Worm (Caenorhabditis elegans): ENCODE results near the gene C52B9.19.
A peak's percentile ranks its signal among the peaks of the same experiment; 100 is the strongest.

The C52B9.19 gene

ce11 chrX:4282380-4282779 lies at the start of gene C52B9.19:
C52B9.19 (plus strand) TSS chrX:4282555.
- TF ChIP-seq nhr-76 (tag; optimal IDR thresholded peaks at IDR 0.05) (no peak), ham-2 (GFP tag; optimal IDR thresholded peaks at IDR 0.05) (no peak), ceh-39 (tag; optimal IDR thresholded peaks at IDR 0.05) (no peak), ceh-43 (GFP tag; optimal IDR thresholded peaks at IDR 0.05) (no peak), drap-1 (GFP tag; optimal IDR thresholded peaks at IDR 0.05) (no peak), unc-120 (tag; optimal IDR thresholded peaks at IDR 0.05; ENCODE audit: poor library complexity, severe bottlenecking) (no peak), nhr-2 (tag; optimal IDR thresholded peaks at IDR 0.05) (no peak), tbx-8 (GFP tag; optimal IDR thresholded peaks at IDR 0.05) (no peak), mep-1 (tag; optimal IDR thresholded peaks at IDR 0.05) (no peak), pha-4 (tag; optimal IDR thresholded peaks at IDR 0.05) (no peak), sptf-1 (tag; optimal IDR thresholded peaks at IDR 0.05) (no peak), ces-1 (GFP tag; optimal IDR thresholded peaks at IDR 0.05) (no peak)

DNA sequence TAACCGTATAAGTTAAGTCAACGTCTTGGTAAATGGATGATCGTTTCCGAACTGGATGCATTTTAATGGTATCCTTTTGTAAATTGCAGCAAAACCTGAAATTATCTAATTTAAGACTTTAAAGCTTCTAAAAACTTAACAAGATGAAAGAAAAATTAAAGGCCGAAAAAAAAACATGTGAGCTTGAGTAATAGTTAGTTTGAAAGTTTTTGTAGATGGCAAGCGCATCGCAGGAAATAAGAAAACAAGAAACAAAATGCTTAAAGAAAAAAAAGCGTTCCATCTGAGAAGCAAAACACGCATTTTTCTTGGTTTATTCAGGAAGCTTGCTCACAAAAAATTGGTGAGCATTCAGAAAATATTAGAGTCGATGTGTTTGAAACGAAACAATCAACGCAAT lies 46.6 kb upstream of the C52B9.19 start, which contains the start of gene rab-37:
rab-37 (minus strand) TSS at position 101 of the 400 bp plus-strand sequence.
- TF ChIP-seq lin-32 (GFP tag; optimal IDR thresholded peaks at IDR 0.05) (no peak), mep-1 (tag; optimal IDR thresholded peaks at IDR 0.05) (no peak), pha-4 (tag; optimal IDR thresholded peaks at IDR 0.05) (no peak), nhr-28 (tag; optimal IDR thresholded peaks at IDR 0.05) (no peak), ztf-11 (tag; optimal IDR thresholded peaks at IDR 0.05) (no peak), nhr-2 (tag; optimal IDR thresholded peaks at IDR 0.05) (no peak), zip-8 (tag; optimal IDR thresholded peaks at IDR 0.05) (no peak)

- no peak for TF ChIP-seq nhr-237 (tag; optimal IDR thresholded peaks at IDR 0.05)
- no peak for TF ChIP-seq elt-1 (tag; optimal IDR thresholded peaks at IDR 0.05; ENCODE audit: borderline replicate concordance, insufficient read depth)
- TF ChIP-seq ces-1 (GFP tag; optimal IDR thresholded peaks at IDR 0.05): peak; percentile 80
- no peak for TF ChIP-seq nhr-76 (tag; optimal IDR thresholded peaks at IDR 0.05)
- no peak for TF ChIP-seq flh-1 (GFP tag; optimal IDR thresholded peaks at IDR 0.05)
- TF ChIP-seq mep-1 (tag; optimal IDR thresholded peaks at IDR 0.05): no peak
- no peak for TF ChIP-seq unc-62 (GFP tag; optimal IDR thresholded peaks at IDR 0.05)
Observed at ce11 chrX:4238971-4239370, 43.4 kb upstream of the C52B9.19 start.

DNA sequence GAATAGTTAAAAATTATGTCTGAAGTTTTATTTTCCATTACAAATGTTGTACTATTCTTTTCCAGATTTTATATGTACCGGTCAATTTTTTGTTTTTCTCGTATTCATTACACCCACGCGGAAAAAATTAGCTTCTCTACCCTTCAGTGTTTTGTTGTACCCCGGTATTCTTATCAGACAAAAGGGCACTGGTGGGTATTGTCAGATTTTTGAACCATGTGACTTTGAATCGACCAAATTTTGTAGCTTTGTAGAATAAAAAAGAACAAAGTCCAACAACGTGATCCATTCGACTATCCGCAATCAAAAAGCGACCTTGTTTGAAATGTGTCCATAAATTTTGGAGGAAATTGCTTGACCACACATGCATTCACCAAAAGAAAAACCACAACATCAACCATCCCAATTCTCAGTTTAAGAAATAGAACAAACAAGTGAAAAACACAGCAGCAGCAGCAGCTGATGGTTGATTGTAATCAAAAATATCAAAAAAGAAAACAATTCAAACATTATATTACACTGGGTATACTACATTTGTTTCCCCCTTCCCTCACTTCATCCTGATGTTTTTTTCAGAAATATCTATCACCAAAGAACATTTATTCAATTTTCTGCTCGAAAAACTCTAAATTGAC lies 37.7 kb upstream of the C52B9.19 start:
- TF ChIP-seq lin-32 (GFP tag; optimal IDR thresholded peaks at IDR 0.05) (no peak), ztf-11 (tag; optimal IDR thresholded peaks at IDR 0.05) (no peak), snpc-4 (tag; optimal IDR thresholded peaks at IDR 0.05) (no peak), M03D4.4 (tag; optimal IDR thresholded peaks at IDR 0.05) (no peak), nhr-2 (tag; optimal IDR thresholded peaks at IDR 0.05) (no peak), ces-1 (GFP tag; optimal IDR thresholded peaks at IDR 0.05) (no peak), lsy-2 (tag; optimal IDR thresholded peaks at IDR 0.05) (no peak), zip-8 (tag; optimal IDR thresholded peaks at IDR 0.05) (no peak), hlh-1 (tag; optimal IDR thresholded peaks at IDR 0.05) (no peak), lin-13 (tag; optimal IDR thresholded peaks at IDR 0.05) (no peak), unc-39 (tag; optimal IDR thresholded peaks at IDR 0.05) (no peak), tbx-8 (GFP tag; optimal IDR thresholded peaks at IDR 0.05) (no peak), mls-2 (tag; optimal IDR thresholded peaks at IDR 0.05) (no peak)

ce11 chrX:4245124-4245523 lies 37.2 kb upstream of the C52B9.19 start:
- TF ChIP-seq nhr-76 (tag; optimal IDR thresholded peaks at IDR 0.05) (no peak), M03D4.4 (tag; optimal IDR thresholded peaks at IDR 0.05) (no peak), zip-8 (tag; optimal IDR thresholded peaks at IDR 0.05) (no peak), drap-1 (GFP tag; optimal IDR thresholded peaks at IDR 0.05) (no peak), ztf-11 (tag; optimal IDR thresholded peaks at IDR 0.05) (no peak)

ce11 chrX:4246237-4246697 lies 36.1 kb upstream of the C52B9.19 start:
- peak; percentile 15 for TF ChIP-seq unc-62 (GFP tag; optimal IDR thresholded peaks at IDR 0.05)
- TF ChIP-seq unc-120 (tag; optimal IDR thresholded peaks at IDR 0.05; ENCODE audit: poor library complexity, severe bottlenecking): peak; percentile 10
- no peak for TF ChIP-seq lin-32 (GFP tag; optimal IDR thresholded peaks at IDR 0.05)
- TF ChIP-seq lsy-2 (tag; optimal IDR thresholded peaks at IDR 0.05): no peak
- no peak for TF ChIP-seq nhr-76 (tag; optimal IDR thresholded peaks at IDR 0.05)
- TF ChIP-seq ztf-11 (tag; optimal IDR thresholded peaks at IDR 0.05): no peak
- TF ChIP-seq pha-4 (tag; optimal IDR thresholded peaks at IDR 0.05): no peak
- TF ChIP-seq hlh-1 (tag; optimal IDR thresholded peaks at IDR 0.05): peak; percentile 29

All from whole organism, mixed stage, embryonic.